Fruit fly (Drosophila melanogaster): ENCODE data around the gene 5-HT7.
A peak's percentile ranks its signal among the peaks of the same experiment; 100 is the strongest.

Gene 5-HT7

DNA sequence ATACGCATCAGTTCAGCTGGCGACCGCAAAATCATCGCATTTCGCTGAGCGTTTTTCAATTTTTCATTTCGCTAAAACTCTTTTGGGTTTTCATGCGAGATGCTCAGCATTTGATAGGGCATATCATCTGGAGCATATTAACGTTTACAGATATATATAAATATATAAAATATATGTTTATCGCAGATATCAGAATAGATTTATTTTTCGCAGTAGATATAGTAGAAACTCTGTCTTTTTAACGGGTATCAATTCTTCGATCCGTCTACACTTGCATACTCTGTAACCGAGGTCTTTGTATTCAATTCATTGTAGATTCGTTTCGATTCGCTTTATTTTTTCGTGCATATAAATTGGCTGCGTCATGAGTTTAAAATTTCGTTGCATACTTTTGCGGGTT, 3.0 kb upstream of the 5-HT7 start:
- TF ChIP-seq HLH106 (tag; optimal IDR thresholded peaks at IDR 0.05) (peak; percentile 4), CrebA (GFP tag; optimal IDR thresholded peaks at IDR 0.05; ENCODE audit: borderline replicate concordance) (no peak), CG9705 (GFP tag; optimal IDR thresholded peaks at IDR 0.05) (no peak), Myc (optimal IDR thresholded peaks at IDR 0.05) (peak; percentile 28)

- no peak for TF ChIP-seq Mio (GFP tag; optimal IDR thresholded peaks at IDR 0.05)
- no peak for TF ChIP-seq woc (GFP tag; optimal IDR thresholded peaks at IDR 0.05)
- no peak for TF ChIP-seq dl (GFP tag; optimal IDR thresholded peaks at IDR 0.05; ENCODE audit: insufficient read depth in 1 of 2, partially characterized antibody in 2 of 2)
- no peak for TF ChIP-seq GATAd (GFP tag; optimal IDR thresholded peaks at IDR 0.05)
- no peak for TF ChIP-seq Dfd (GFP tag; optimal IDR thresholded peaks at IDR 0.05)
- TF ChIP-seq br (GFP tag; optimal IDR thresholded peaks at IDR 0.05): no peak
- no peak for TF ChIP-seq h (GFP tag; optimal IDR thresholded peaks at IDR 0.05)
- TF ChIP-seq Rel (GFP tag; optimal IDR thresholded peaks at IDR 0.05): no peak
- TF ChIP-seq Rel (tag; optimal IDR thresholded peaks at IDR 0.05): no peak
- no peak for TF ChIP-seq lola (GFP tag; optimal IDR thresholded peaks at IDR 0.05)
- no peak for TF ChIP-seq Hr78 (GFP tag; optimal IDR thresholded peaks at IDR 0.05)
These were observed 6.6 kb downstream of the 5-HT7 start for dm6 chr3R:31010086-31010485.

DNA sequence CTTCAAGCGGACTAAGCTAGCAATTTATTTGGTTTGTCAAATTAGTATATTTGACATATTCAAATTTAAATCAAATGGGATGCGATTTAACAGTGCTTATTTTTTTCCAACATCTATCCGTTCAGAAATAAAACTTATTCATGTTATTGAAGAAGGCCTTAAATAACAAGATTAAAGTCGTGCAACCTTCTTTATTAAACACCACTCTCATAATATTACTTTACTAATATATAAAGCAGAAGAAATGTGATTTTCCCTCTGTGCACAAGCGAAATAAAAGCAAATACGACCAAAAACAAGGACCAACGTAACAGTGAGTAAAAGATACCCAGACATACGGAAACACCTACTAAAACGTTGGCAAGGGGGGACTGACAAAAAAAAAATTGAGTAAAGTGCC, 10.1 kb downstream of the 5-HT7 start:
- TF ChIP-seq Mio (GFP tag; optimal IDR thresholded peaks at IDR 0.05): no peak
- no peak for TF ChIP-seq Sp1 (GFP tag; optimal IDR thresholded peaks at IDR 0.05)
- no peak for TF ChIP-seq lola (GFP tag; optimal IDR thresholded peaks at IDR 0.05)
- no peak for TF ChIP-seq Abd-B (GFP tag; optimal IDR thresholded peaks at IDR 0.05)
- no peak for TF ChIP-seq GATAd (GFP tag; optimal IDR thresholded peaks at IDR 0.05)
- TF ChIP-seq sage (GFP tag; optimal IDR thresholded peaks at IDR 0.05): no peak
- no peak for TF ChIP-seq h (GFP tag; optimal IDR thresholded peaks at IDR 0.05)
- TF ChIP-seq CG9705 (GFP tag; optimal IDR thresholded peaks at IDR 0.05): no peak
- no peak for TF ChIP-seq psq (GFP tag; optimal IDR thresholded peaks at IDR 0.05)
- TF ChIP-seq rgr (GFP tag; optimal IDR thresholded peaks at IDR 0.05): no peak
- TF ChIP-seq ey (GFP tag; optimal IDR thresholded peaks at IDR 0.05): no peak
- no peak for TF ChIP-seq N (GFP tag; optimal IDR thresholded peaks at IDR 0.05)
- TF ChIP-seq tai (GFP tag; optimal IDR thresholded peaks at IDR 0.05): no peak

- TF ChIP-seq Hnf4 (GFP tag; optimal IDR thresholded peaks at IDR 0.05): no peak
- TF ChIP-seq rgr (GFP tag; optimal IDR thresholded peaks at IDR 0.05): no peak
- TF ChIP-seq HLH106 (tag; optimal IDR thresholded peaks at IDR 0.05): no peak
- TF ChIP-seq psq (GFP tag; optimal IDR thresholded peaks at IDR 0.05): no peak
- no peak for TF ChIP-seq brk (GFP tag; optimal IDR thresholded peaks at IDR 0.05)
- TF ChIP-seq lola (GFP tag; optimal IDR thresholded peaks at IDR 0.05): no peak
- TF ChIP-seq dmrt93B (GFP tag; optimal IDR thresholded peaks at IDR 0.05): no peak
- no peak for TF ChIP-seq OdsH (GFP tag; optimal IDR thresholded peaks at IDR 0.05)
- TF ChIP-seq Rel (GFP tag; optimal IDR thresholded peaks at IDR 0.05): no peak
- no peak for TF ChIP-seq Rel (tag; optimal IDR thresholded peaks at IDR 0.05)
- no peak for TF ChIP-seq CG9705 (GFP tag; optimal IDR thresholded peaks at IDR 0.05)
- no peak for TF ChIP-seq Sp1 (GFP tag; optimal IDR thresholded peaks at IDR 0.05)
- no peak for TF ChIP-seq Mio (GFP tag; optimal IDR thresholded peaks at IDR 0.05)
- TF ChIP-seq jim (GFP tag; optimal IDR thresholded peaks at IDR 0.05): no peak
- no peak for TF ChIP-seq N (GFP tag; optimal IDR thresholded peaks at IDR 0.05)
- no peak for TF ChIP-seq Vsx2 (GFP tag; optimal IDR thresholded peaks at IDR 0.05; ENCODE audit: partially characterized antibody)
- TF ChIP-seq Abd-B (GFP tag; optimal IDR thresholded peaks at IDR 0.05): no peak
- no peak for TF ChIP-seq dsf (GFP tag; optimal IDR thresholded peaks at IDR 0.05; ENCODE audit: borderline replicate concordance)
- no peak for TF ChIP-seq Jra (GFP tag; optimal IDR thresholded peaks at IDR 0.05)
- no peak for TF ChIP-seq usp (GFP tag; optimal IDR thresholded peaks at IDR 0.05)
- TF ChIP-seq Hr83 (GFP tag; optimal IDR thresholded peaks at IDR 0.05; ENCODE audit: poor library complexity, severe bottlenecking): no peak
These were observed 24.3 kb downstream of the 5-HT7 start, which contains the start of gene CG31007 for dm6 chr3R:30992357-30992756. TSS of gene CG31007 (minus strand) at chr3R:30992457.

DNA sequence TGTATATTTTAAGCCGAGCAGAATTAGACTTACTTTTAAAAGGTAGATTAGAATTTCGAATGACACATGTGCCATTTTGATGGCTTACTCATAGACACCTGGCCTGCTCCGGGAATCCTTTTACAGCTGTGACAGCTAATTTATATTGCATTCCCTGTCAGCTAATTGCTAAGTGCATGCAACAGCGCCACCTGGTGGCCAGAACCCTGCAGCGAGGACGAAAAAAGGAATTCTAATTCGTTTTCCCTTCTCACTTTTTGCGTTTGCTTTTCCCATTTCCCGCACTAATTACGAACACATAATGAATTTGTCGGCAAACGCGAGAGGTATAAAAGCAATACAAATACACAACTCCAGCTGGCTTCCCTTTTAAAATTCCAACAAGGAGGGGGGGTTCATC, 26.7 kb downstream of the 5-HT7 start, which contains the start of gene CG31008:
Gene CG31008 (minus strand): TSS at position 59 of the 400 bp plus-strand sequence.
- TF ChIP-seq Hr83 (GFP tag; optimal IDR thresholded peaks at IDR 0.05; ENCODE audit: poor library complexity, severe bottlenecking) (no peak), Abd-B (GFP tag; optimal IDR thresholded peaks at IDR 0.05) (no peak), CrebA (GFP tag; optimal IDR thresholded peaks at IDR 0.05; ENCODE audit: borderline replicate concordance) (no peak), woc (GFP tag; optimal IDR thresholded peaks at IDR 0.05) (no peak), dl (GFP tag; optimal IDR thresholded peaks at IDR 0.05; ENCODE audit: insufficient read depth in 1 of 2, partially characterized antibody in 2 of 2) (no peak), Jra (GFP tag; optimal IDR thresholded peaks at IDR 0.05) (no peak), usp (GFP tag; optimal IDR thresholded peaks at IDR 0.05) (no peak), Hnf4 (GFP tag; optimal IDR thresholded peaks at IDR 0.05) (no peak), Vsx2 (GFP tag; optimal IDR thresholded peaks at IDR 0.05; ENCODE audit: partially characterized antibody) (no peak), Mio (GFP tag; optimal IDR thresholded peaks at IDR 0.05) (no peak), lola (GFP tag; optimal IDR thresholded peaks at IDR 0.05) (no peak), sage (GFP tag; optimal IDR thresholded peaks at IDR 0.05) (no peak), Hr78 (GFP tag; optimal IDR thresholded peaks at IDR 0.05) (no peak), ey (GFP tag; optimal IDR thresholded peaks at IDR 0.05) (no peak), jim (GFP tag; optimal IDR thresholded peaks at IDR 0.05) (no peak), dsf (GFP tag; optimal IDR thresholded peaks at IDR 0.05; ENCODE audit: borderline replicate concordance) (no peak), Dfd (GFP tag; optimal IDR thresholded peaks at IDR 0.05) (no peak), CG32264 (GFP tag; optimal IDR thresholded peaks at IDR 0.05) (no peak), psq (GFP tag; optimal IDR thresholded peaks at IDR 0.05) (no peak)

All from whole organism, wandering third instar larva.